Worm (Caenorhabditis elegans): ENCODE results near the gene T19C4.5.

The T19C4.5 gene

ce11 chrV:11124922-11125321 lies 47.1 kb upstream of the T19C4.5 start, which contains the start of gene C06H2.2:
Gene C06H2.2 (plus strand): TSS chrV:11125222.
- TF ChIP-seq ztf-1 (GFP tag; conservative IDR thresholded peaks at IDR 0.05) (no peak), ama-1 (optimal IDR thresholded peaks at IDR 0.05) (no peak), elt-1 (tag; optimal IDR thresholded peaks at IDR 0.05) (no peak), ztf-11 (tag; optimal IDR thresholded peaks at IDR 0.05) (no peak), alr-1 (tag; optimal IDR thresholded peaks at IDR 0.05) (no peak), lin-11 (tag; optimal IDR thresholded peaks at IDR 0.05) (no peak), unc-55 (GFP tag; optimal IDR thresholded peaks at IDR 0.05) (no peak), zag-1 (tag; optimal IDR thresholded peaks at IDR 0.05) (no peak), elt-3 (tag; optimal IDR thresholded peaks at IDR 0.05) (no peak), unc-39 (tag; optimal IDR thresholded peaks at IDR 0.05) (no peak), dmd-4 (tag; optimal IDR thresholded peaks at IDR 0.05) (no peak), egl-27 (tag; optimal IDR thresholded peaks at IDR 0.05) (no peak), aly-2 (tag; optimal IDR thresholded peaks at IDR 0.05) (no peak), nhr-11 (tag; optimal IDR thresholded peaks at IDR 0.05) (no peak)

- TF ChIP-seq ama-1 (optimal IDR thresholded peaks at IDR 0.05), result no peak
- no peak for TF ChIP-seq mbf-1 (tag; optimal IDR thresholded peaks at IDR 0.05)
- no peak for TF ChIP-seq crh-2 (tag; optimal IDR thresholded peaks at IDR 0.05)
- TF ChIP-seq nhr-77 (tag; optimal IDR thresholded peaks at IDR 0.05), result no peak
- no peak for TF ChIP-seq ZK546.5 (tag; optimal IDR thresholded peaks at IDR 0.05)
- no peak for TF ChIP-seq nhr-21 (tag; optimal IDR thresholded peaks at IDR 0.05)
- TF ChIP-seq unc-55 (GFP tag; optimal IDR thresholded peaks at IDR 0.05), result no peak
- TF ChIP-seq ztf-4 (tag; optimal IDR thresholded peaks at IDR 0.05), result no peak
- TF ChIP-seq ztf-11 (tag; optimal IDR thresholded peaks at IDR 0.05), result no peak
- no peak for TF ChIP-seq sma-9 (GFP tag; optimal IDR thresholded peaks at IDR 0.05)
- TF ChIP-seq sma-9 (tag; optimal IDR thresholded peaks at IDR 0.05), result no peak
- no peak for TF ChIP-seq zag-1 (tag; optimal IDR thresholded peaks at IDR 0.05)
- TF ChIP-seq C34F6.9 (tag; optimal IDR thresholded peaks at IDR 0.05), result no peak
These were observed 44.8 kb upstream of the T19C4.5 start, which contains the start of gene jmjd-5 for ce11 chrV:11127197-11127596. Gene jmjd-5 (plus strand): TSS chrV:11127497.

DNA sequence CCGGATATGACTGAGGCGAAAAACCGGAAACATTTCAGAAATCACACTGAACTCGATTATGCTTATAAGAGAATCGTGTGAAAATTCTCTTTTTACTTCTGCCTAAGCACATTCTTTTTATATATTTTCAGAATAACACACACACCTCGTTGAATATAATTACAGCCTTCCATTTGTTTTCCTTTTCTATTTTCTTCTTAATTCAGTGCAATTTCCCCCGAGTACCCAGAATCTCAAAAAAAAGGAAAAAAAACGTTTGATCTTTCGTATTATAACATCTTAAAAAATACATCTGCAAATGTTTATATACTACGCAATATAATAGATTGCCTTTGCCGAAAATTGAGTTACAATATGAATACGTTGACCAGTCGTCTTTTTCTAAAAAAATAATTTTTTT lies 40.2 kb upstream of the T19C4.5 start:
- TF ChIP-seq Y55F3AM.14 (GFP tag; optimal IDR thresholded peaks at IDR 0.05) (no peak), peb-1 (tag; optimal IDR thresholded peaks at IDR 0.05) (no peak), ceh-16 (tag; optimal IDR thresholded peaks at IDR 0.05) (no peak), nhr-21 (tag; optimal IDR thresholded peaks at IDR 0.05) (no peak), elt-3 (tag; optimal IDR thresholded peaks at IDR 0.05) (no peak), nhr-6 (tag; optimal IDR thresholded peaks at IDR 0.05) (no peak), skn-1 (tag; optimal IDR thresholded peaks at IDR 0.05) (no peak), snpc-4 (tag; optimal IDR thresholded peaks at IDR 0.05) (no peak), ztf-1 (GFP tag; conservative IDR thresholded peaks at IDR 0.05) (no peak), nhr-10 (tag; optimal IDR thresholded peaks at IDR 0.05) (no peak), unc-55 (GFP tag; optimal IDR thresholded peaks at IDR 0.05) (no peak), lsy-2 (tag; optimal IDR thresholded peaks at IDR 0.05) (no peak), gmeb-1 (tag; optimal IDR thresholded peaks at IDR 0.05) (no peak)

DNA sequence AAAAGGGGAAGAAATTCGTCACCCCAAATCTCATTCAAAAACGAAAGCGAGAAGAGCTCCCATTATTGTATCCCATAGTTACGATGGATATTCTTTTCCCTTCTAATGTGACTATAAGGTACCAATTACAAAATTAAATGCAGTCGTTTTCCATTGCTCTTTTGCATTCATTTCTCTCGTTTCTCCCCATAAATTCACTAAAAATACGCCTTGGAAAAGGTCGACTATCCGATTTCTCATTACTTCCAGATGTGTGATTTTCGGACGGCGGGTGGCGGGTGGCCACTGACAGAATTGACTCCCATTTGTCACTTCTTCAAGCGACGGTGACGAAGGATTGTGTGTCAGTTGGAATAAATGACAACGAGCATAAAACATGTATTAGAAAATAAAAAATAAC lies 38.5 kb upstream of the T19C4.5 start:
- no peak for TF ChIP-seq fos-1 (tag; optimal IDR thresholded peaks at IDR 0.05)
- no peak for TF ChIP-seq lin-13 (GFP tag; optimal IDR thresholded peaks at IDR 0.05)
- TF ChIP-seq unc-55 (GFP tag; optimal IDR thresholded peaks at IDR 0.05), result no peak
- no peak for TF ChIP-seq ztf-11 (tag; optimal IDR thresholded peaks at IDR 0.05)
- no peak for TF ChIP-seq skn-1 (tag; optimal IDR thresholded peaks at IDR 0.05)
- TF ChIP-seq nhr-237 (tag; optimal IDR thresholded peaks at IDR 0.05), result no peak
- TF ChIP-seq mbf-1 (tag; optimal IDR thresholded peaks at IDR 0.05), result no peak

- TF ChIP-seq lsy-2 (tag; optimal IDR thresholded peaks at IDR 0.05) (no peak), mdl-1 (tag; optimal IDR thresholded peaks at IDR 0.05) (no peak), gmeb-1 (tag; optimal IDR thresholded peaks at IDR 0.05) (no peak), crh-2 (tag; optimal IDR thresholded peaks at IDR 0.05) (no peak), nhr-21 (tag; optimal IDR thresholded peaks at IDR 0.05) (no peak), C34F6.9 (tag; optimal IDR thresholded peaks at IDR 0.05) (no peak), nhr-129 (tag; optimal IDR thresholded peaks at IDR 0.05) (no peak), nhr-237 (tag; optimal IDR thresholded peaks at IDR 0.05) (no peak), lin-13 (GFP tag; optimal IDR thresholded peaks at IDR 0.05) (no peak), sem-4 (tag; optimal IDR thresholded peaks at IDR 0.05) (no peak), egl-27 (tag; optimal IDR thresholded peaks at IDR 0.05) (no peak), alr-1 (tag; optimal IDR thresholded peaks at IDR 0.05) (no peak)
These were observed 37.7 kb upstream of the T19C4.5 start, which contains the start of gene glb-3 for ce11 chrV:11134296-11134695. Gene glb-3 (plus strand): TSS chrV:11134596.
